Worm (Caenorhabditis elegans) whole organism, L3 larva: ENCODE results near the gene vrp-1.

Experiments
- R02D3.7 ChIP-seq: fragments of 150-350 bp; optimal IDR thresholded peaks from 2 replicates; lab custom pipeline; 2014; ENCODE audit warnings: missing biosample characterization, missing genetic modification characterization
- aly-2 ChIP-seq: fragments of 150-350 bp; optimal IDR thresholded peaks from 2 replicates; lab custom pipeline; 2014; ENCODE audit warnings: missing biosample characterization, missing genetic modification characterization
- ama-1 ChIP-seq: fragments of 150-350 bp; optimal IDR thresholded peaks from 2 replicates; lab custom pipeline; 2018
- elt-2 ChIP-seq: sonication (generic microtip); optimal IDR thresholded peaks from 2 replicates; lab custom pipeline; 2016; ENCODE audit warnings: missing genetic modification reagents, mild to moderate bottlenecking, missing genetic modification characterization, missing compliant biosample characterization
- hmg-11 ChIP-seq: sonication (generic microtip); optimal IDR thresholded peaks from 2 replicates; lab custom pipeline; 2016; ENCODE audit warnings: missing genetic modification characterization, missing compliant biosample characterization
- lin-39 ChIP-seq: fragments of 150-350 bp; optimal IDR thresholded peaks from 2 replicates; lab custom pipeline; 2018; ENCODE audit warnings: missing biosample characterization, missing genetic modification reagents, missing genetic modification characterization
- mdl-1 ChIP-seq: fragments of 150-350 bp; optimal IDR thresholded peaks from 2 replicates; lab custom pipeline; 2014; ENCODE audit warnings: missing biosample characterization, missing genetic modification characterization
- nhr-28 ChIP-seq: fragments of 150-350 bp; optimal IDR thresholded peaks from 2 replicates; lab custom pipeline; 2014; ENCODE audit warnings: missing biosample characterization, missing genetic modification characterization
- pha-4 ChIP-seq: fragments of 150-350 bp; optimal IDR thresholded peaks from 2 replicates; lab custom pipeline; 2014; ENCODE audit warnings: missing biosample characterization, missing genetic modification reagents, missing genetic modification characterization
- unc-39 ChIP-seq: sonication (generic microtip); optimal IDR thresholded peaks from 4 replicates; lab custom pipeline; 2017; ENCODE audit warnings: missing biosample characterization, missing genetic modification characterization
- unc-62 ChIP-seq: fragments of 150-350 bp; sonication (generic microtip); optimal IDR thresholded peaks from 4 replicates; lab custom pipeline; 2014; ENCODE audit warnings: missing biosample characterization, missing genetic modification reagents, missing genetic modification characterization

DNA sequence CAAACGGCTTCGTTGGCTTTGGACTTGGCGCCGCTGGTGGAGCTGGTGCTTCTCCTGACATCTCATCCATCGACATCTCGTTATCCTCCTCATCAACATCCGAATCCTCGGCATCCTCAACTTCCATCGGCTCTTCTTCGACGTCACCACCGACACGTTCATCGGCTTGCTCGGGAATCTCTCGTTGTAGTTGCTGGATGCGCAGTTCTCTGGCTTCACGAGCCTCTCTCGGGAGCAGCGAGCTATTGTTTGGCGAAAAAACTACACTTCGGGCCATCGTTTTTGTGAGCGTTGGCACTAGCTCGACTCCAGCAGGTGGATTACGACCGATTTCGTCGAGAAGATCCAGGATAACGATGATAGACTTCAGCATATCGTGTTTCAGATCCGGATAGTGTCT lies 33.6 kb downstream of the vrp-1 start:
- TF ChIP-seq aly-2 (tag; lab: Kevin White, UChicago) (no peak), hmg-11 (tag; lab: Kevin White, UChicago) (no peak), unc-39 (tag; lab: Kevin White, UChicago) (no peak), R02D3.7 (no peak), ama-1 (no peak), nhr-28 (tag; lab: Kevin White, UChicago) (no peak), lin-39 (tag; lab: Kevin White, UChicago) (no peak), mdl-1 (tag; lab: Kevin White, UChicago) (no peak), elt-2 (tag; lab: Kevin White, UChicago) (no peak), pha-4 (tag; lab: Kevin White, UChicago) (no peak), unc-62 (GFP tag; lab: Kevin White, UChicago) (no peak)
